Worm (Caenorhabditis elegans): Measurements from ENCODE around the gene R03H10.4.
A peak's percentile ranks its signal among the peaks of the same experiment; 100 is the strongest.
"Not testable (repeated sequence)": the region's sequence is repeated elsewhere in the genome, so short reads cannot be mapped to it uniquely, and the experiment has no call there.

Gene R03H10.4

ce11 chrII:4168404-4168803, at the start of gene R03H10.4:
Gene R03H10.4, minus strand, starts transcription at chrII:4168504.
- TF ChIP-seq lin-35 (GFP tag; optimal IDR thresholded peaks at IDR 0.05); nhr-19 (GFP tag; conservative IDR thresholded peaks at IDR 0.05); nhr-11 (tag; optimal IDR thresholded peaks at IDR 0.05): not testable (repeated sequence)

ce11 chrII:4215318-4215717, 47.0 kb upstream of the R03H10.4 start, which contains the start of gene F31D5.2:
Gene F31D5.2, plus strand, starts transcription at chrII:4215618.
- TF ChIP-seq nhr-237 (tag; optimal IDR thresholded peaks at IDR 0.05) (no peak), nhr-84 (tag; optimal IDR thresholded peaks at IDR 0.05) (no peak), hlh-17 (GFP tag; optimal IDR thresholded peaks at IDR 0.05; ENCODE audit: borderline replicate concordance) (no peak), nhr-28 (tag; optimal IDR thresholded peaks at IDR 0.05) (no peak), unc-30 (tag; optimal IDR thresholded peaks at IDR 0.05) (no peak), mef-2 (tag; optimal IDR thresholded peaks at IDR 0.05) (no peak), elt-3 (tag; optimal IDR thresholded peaks at IDR 0.05) (no peak), nhr-47 (tag; optimal IDR thresholded peaks at IDR 0.05) (no peak), isw-1 (GFP tag; IDR thresholded peaks at IDR 0.05) (no peak), mep-1 (tag; optimal IDR thresholded peaks at IDR 0.05) (no peak), nhr-77 (tag; optimal IDR thresholded peaks at IDR 0.05) (no peak), snu-23 (GFP tag; optimal IDR thresholded peaks at IDR 0.05) (no peak), nhr-20 (tag; optimal IDR thresholded peaks at IDR 0.05) (no peak), pag-3 (tag; optimal IDR thresholded peaks at IDR 0.05; ENCODE audit: borderline replicate concordance, insufficient read depth) (no peak), C04F5.9 (tag; optimal IDR thresholded peaks at IDR 0.05) (no peak)

ce11 chrII:4211113-4211512, 42.8 kb upstream of the R03H10.4 start, which contains the start of gene F31D5.7:
Gene F31D5.7, plus strand, starts transcription at chrII:4211413.
- no peak for TF ChIP-seq hpl-2 (GFP tag; optimal IDR thresholded peaks at IDR 0.05)
- TF ChIP-seq nhr-237 (tag; optimal IDR thresholded peaks at IDR 0.05) = no peak
- no peak for TF ChIP-seq lir-3 (tag; optimal IDR thresholded peaks at IDR 0.05; ENCODE audit: poor library complexity)
- TF ChIP-seq irx-1 (tag; optimal IDR thresholded peaks at IDR 0.05) = no peak
- no peak for TF ChIP-seq fkh-8 (tag; optimal IDR thresholded peaks at IDR 0.05)
- no peak for TF ChIP-seq snpc-4 (tag; optimal IDR thresholded peaks at IDR 0.05)
- no peak for TF ChIP-seq unc-30 (tag; optimal IDR thresholded peaks at IDR 0.05)
- no peak for TF ChIP-seq ceh-63 (GFP tag; optimal IDR thresholded peaks at IDR 0.05)
- no peak for TF ChIP-seq elt-2 (tag; optimal IDR thresholded peaks at IDR 0.05)

DNA sequence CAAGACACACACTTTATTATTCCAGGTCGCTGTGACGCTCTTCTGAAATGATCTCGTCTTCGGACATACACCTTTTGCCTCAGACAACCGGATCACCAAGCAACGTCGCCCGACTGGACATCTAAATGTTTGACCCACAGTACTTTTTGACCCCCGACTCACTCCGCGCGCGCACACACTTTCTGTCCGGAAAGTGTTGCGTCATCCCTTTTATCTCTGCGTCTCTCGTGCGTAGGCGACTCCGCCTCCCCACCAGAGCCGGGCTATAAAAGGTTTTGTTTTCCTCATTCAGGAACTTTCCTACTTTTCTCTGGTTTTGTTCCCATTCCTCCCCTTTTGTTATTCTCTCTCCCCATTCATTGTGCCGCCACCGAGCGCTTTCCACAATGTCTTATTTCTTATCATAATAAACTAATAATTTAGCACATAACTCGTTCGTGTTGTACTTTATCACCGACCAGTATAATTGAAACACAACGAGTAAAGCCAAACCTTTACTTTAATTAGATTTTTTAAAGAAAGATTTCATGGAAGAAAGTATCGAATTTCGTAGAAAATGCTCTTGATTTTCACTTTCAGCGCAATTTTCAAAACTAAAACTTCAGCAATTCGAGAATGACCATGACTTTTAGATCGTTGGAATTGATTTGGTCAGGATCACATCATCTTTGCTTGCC, 40.9 kb upstream of the R03H10.4 start, which contains the start of gene F31D5.6:
F31D5.6 (plus strand) TSS at position 627 of the 677 bp plus-strand sequence.
- TF ChIP-seq unc-98 (GFP tag; IDR thresholded peaks at IDR 0.05) (no peak), nhr-11 (tag; optimal IDR thresholded peaks at IDR 0.05) (no peak), hlh-17 (GFP tag; optimal IDR thresholded peaks at IDR 0.05; ENCODE audit: borderline replicate concordance) (no peak), nhr-20 (tag; optimal IDR thresholded peaks at IDR 0.05) (no peak), F16B12.6 (tag; optimal IDR thresholded peaks at IDR 0.05) (no peak), pqm-1 (tag; optimal IDR thresholded peaks at IDR 0.05) (no peak), unc-130 (tag; optimal IDR thresholded peaks at IDR 0.05) (no peak), zip-4 (GFP tag; optimal IDR thresholded peaks at IDR 0.05) (no peak), nhr-85 (tag) (no peak)

DNA sequence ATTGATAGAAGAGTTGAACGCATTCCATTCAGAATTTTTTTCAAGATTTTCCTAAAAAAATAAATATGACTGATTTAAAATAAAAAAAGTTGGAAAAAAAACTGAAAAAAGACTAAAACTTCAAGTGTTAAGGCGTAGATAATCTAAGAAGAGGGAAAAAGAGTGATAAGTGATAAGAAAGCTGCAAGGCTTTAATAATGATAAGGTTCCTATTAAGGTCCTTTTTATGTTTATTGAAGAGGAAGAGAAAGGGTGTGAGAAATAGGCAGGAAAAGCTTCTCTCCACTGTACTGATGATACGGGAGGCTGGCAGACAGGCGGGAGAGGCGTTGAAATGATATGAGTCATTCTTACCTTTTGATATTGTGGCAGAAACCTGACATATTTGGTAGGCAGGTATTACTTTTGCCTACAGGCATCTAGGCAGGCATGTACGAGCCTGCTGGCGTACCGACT, 35.5 kb upstream of the R03H10.4 start, which contains the start of gene mth-1:
mth-1 (minus strand) TSS at position 51 of the 456 bp plus-strand sequence.
- TF ChIP-seq unc-30 (tag; optimal IDR thresholded peaks at IDR 0.05) = no peak
- no peak for TF ChIP-seq rnt-1 (tag; optimal IDR thresholded peaks at IDR 0.05)
- TF ChIP-seq efl-1 (optimal IDR thresholded peaks at IDR 0.05) = no peak
- peak in 1 of 2 experiments; percentile 40 for TF ChIP-seq efl-1 (GFP tag; optimal IDR thresholded peaks at IDR 0.05 in 1 of 2)
- peak; percentile 97 for TF ChIP-seq elt-2 (tag; optimal IDR thresholded peaks at IDR 0.05)
- TF ChIP-seq aly-2 (tag; optimal IDR thresholded peaks at IDR 0.05) = no peak

Data from whole organism, L1 larva.